Fruit fly (Drosophila melanogaster): Measurements from ENCODE around the gene CG33290.

dm6 chr3L:21492723-21493316, 49.3 kb upstream of the CG33290 start, which contains the start of the genes CG7202 and CG7519:
- TF ChIP-seq HHEX (GFP tag; optimal IDR thresholded peaks at IDR 0.05) (no peak), Atf-2 (GFP tag; optimal IDR thresholded peaks at IDR 0.05) (no peak), CG6654 (GFP tag; optimal IDR thresholded peaks at IDR 0.05) (no peak), grau (tag; optimal IDR thresholded peaks at IDR 0.05) (no peak), h (optimal IDR thresholded peaks at IDR 0.05) (no peak), ap (GFP tag; IDR thresholded peaks at IDR 0.05) (no peak), Scr (GFP tag; IDR thresholded peaks at IDR 0.05; ENCODE audit: partially characterized antibody) (0 out of 2 replicates have a peak, but pooled peaks have one; percentile 12), CG13894 (tag; optimal IDR thresholded peaks at IDR 0.05) (no peak), danr (GFP tag; IDR thresholded peaks at IDR 0.05) (no peak), kay (GFP tag; optimal IDR thresholded peaks at IDR 0.05) (no peak), bsh (GFP tag; optimal IDR thresholded peaks at IDR 0.05) (no peak)

Measured in whole organism, embryonic.